Fruit fly (Drosophila melanogaster): Measurements from ENCODE around the gene tal-2A.

dm6 chr3R:13811737-13812136 is 1.2 kb upstream of the tal-2A start:
- TF ChIP-seq cnc (optimal IDR thresholded peaks at IDR 0.05) (no peak), pad (GFP tag; optimal IDR thresholded peaks at IDR 0.05) (no peak), kay (GFP tag; ENCODE audit: borderline replicate concordance) (no peak), Hr96 (GFP tag; optimal IDR thresholded peaks at IDR 0.05) (no peak), CG7101 (tag; optimal IDR thresholded peaks at IDR 0.05) (no peak), CG7045 (GFP tag; optimal IDR thresholded peaks at IDR 0.05) (no peak), CG5204 (GFP tag; optimal IDR thresholded peaks at IDR 0.05) (no peak), toe (GFP tag; optimal IDR thresholded peaks at IDR 0.05) (no peak), CG33017 (tag; optimal IDR thresholded peaks at IDR 0.05) (no peak), CG12768 (GFP tag; optimal IDR thresholded peaks at IDR 0.05) (no peak), ovo (GFP tag; optimal IDR thresholded peaks at IDR 0.05) (no peak), tj (GFP tag; optimal IDR thresholded peaks at IDR 0.05) (no peak), Clk (GFP tag; optimal IDR thresholded peaks at IDR 0.05) (no peak), CG11617 (GFP tag; optimal IDR thresholded peaks at IDR 0.05) (no peak)

All from whole organism, adult.